Worm (Caenorhabditis elegans) whole organism, early embryonic: ENCODE data around the gene W08G11.3.

Experiments used
- B0310.2 ChIP-seq: sonication (generic microtip); optimal IDR thresholded peaks from 2 replicates; lab custom pipeline; 2016; ENCODE audit warnings: mild to moderate bottlenecking, missing genetic modification characterization, missing compliant biosample characterization
- F13C5.2 ChIP-seq: sonication (generic microtip); optimal IDR thresholded peaks from 2 replicates; lab custom pipeline; 2017; ENCODE audit warnings: mild to moderate bottlenecking, missing genetic modification characterization, inconsistent platforms, missing compliant biosample characterization
- aly-1 ChIP-seq: sonication (generic microtip); optimal IDR thresholded peaks from 2 replicates; lab custom pipeline; 2016; ENCODE audit warnings: missing genetic modification characterization, missing compliant biosample characterization
- ama-1 ChIP-seq: fragments of 150-350 bp; optimal IDR thresholded peaks from 2 replicates; lab custom pipeline; 2014
- ceh-13 ChIP-seq: fragments of 200-800 bp; sonication (Bioruptor generic); optimal IDR thresholded peaks from 2 replicates; lab custom pipeline; 2018; ENCODE audit warnings: mild to moderate bottlenecking, missing genetic modification characterization, missing compliant biosample characterization
- ceh-36 ChIP-seq: sonication (generic microtip); optimal IDR thresholded peaks from 2 replicates; lab custom pipeline; 2016; ENCODE audit warnings: missing genetic modification characterization, inconsistent platforms, missing compliant biosample characterization
- ets-7 ChIP-seq: sonication (generic microtip); optimal IDR thresholded peaks from 2 replicates; lab custom pipeline; 2016; ENCODE audit warnings: missing genotype, missing genetic modification characterization, missing compliant biosample characterization
- flt-1 ChIP-seq: fragments of 200-800 bp; sonication (Bioruptor generic); IDR thresholded peaks from 2 replicates; pipeline ENCODE4 v1.3.6; 2022; ENCODE audit warnings: missing genetic modification characterization, missing compliant biosample characterization
- hmbx-1 ChIP-seq: sonication (generic microtip); optimal IDR thresholded peaks from 2 replicates; lab custom pipeline; 2016; ENCODE audit warnings: mild to moderate bottlenecking, missing genetic modification characterization, missing compliant biosample characterization
- hmg-4 ChIP-seq: fragments of 200-800 bp; sonication (Bioruptor generic); optimal IDR thresholded peaks from 2 replicates; lab custom pipeline; 2018; ENCODE audit warnings: mild to moderate bottlenecking, missing genetic modification characterization, missing compliant biosample characterization
- hnd-1 ChIP-seq: sonication (generic microtip); optimal IDR thresholded peaks from 2 replicates; lab custom pipeline; 2016; ENCODE audit warnings: missing genetic modification characterization, missing compliant biosample characterization
- pes-1 ChIP-seq: fragments of 200-800 bp; sonication (Bioruptor generic); IDR thresholded peaks from 2 replicates; pipeline ENCODE4 v1.3.6; 2022; ENCODE audit warnings: missing genetic modification reagents, missing genetic modification characterization, missing compliant biosample characterization
- scrt-1 ChIP-seq: fragments of 200-800 bp; sonication (Bioruptor generic); IDR thresholded peaks from 2 replicates; pipeline ENCODE4 v1.3.6; 2022; ENCODE audit warnings: missing genetic modification characterization, missing compliant biosample characterization
- sea-1 ChIP-seq: fragments of 200-800 bp; sonication (Bioruptor generic); conservative IDR thresholded peaks from 2 replicates; pipeline ENCODE4 v1.3.6; 2022; ENCODE audit warnings: missing genetic modification characterization, missing compliant biosample characterization
- tbx-11 ChIP-seq: fragments of 200-800 bp; sonication (Bioruptor generic); IDR thresholded peaks from 2 replicates; pipeline ENCODE4 v1.3.6; 2022; ENCODE audit warnings: missing genetic modification characterization, missing compliant biosample characterization
- tbx-37 ChIP-seq: fragments of 200-800 bp; sonication (Bioruptor generic); conservative IDR thresholded peaks from 2 replicates; pipeline ENCODE4 v1.3.6; 2022; ENCODE audit warnings: missing genetic modification reagents, missing genetic modification characterization, missing compliant biosample characterization
- tra-4 ChIP-seq: sonication (generic microtip); optimal IDR thresholded peaks from 2 replicates; lab custom pipeline; 2017; ENCODE audit warnings: missing genetic modification characterization, missing compliant biosample characterization

The W08G11.3 gene

DNA sequence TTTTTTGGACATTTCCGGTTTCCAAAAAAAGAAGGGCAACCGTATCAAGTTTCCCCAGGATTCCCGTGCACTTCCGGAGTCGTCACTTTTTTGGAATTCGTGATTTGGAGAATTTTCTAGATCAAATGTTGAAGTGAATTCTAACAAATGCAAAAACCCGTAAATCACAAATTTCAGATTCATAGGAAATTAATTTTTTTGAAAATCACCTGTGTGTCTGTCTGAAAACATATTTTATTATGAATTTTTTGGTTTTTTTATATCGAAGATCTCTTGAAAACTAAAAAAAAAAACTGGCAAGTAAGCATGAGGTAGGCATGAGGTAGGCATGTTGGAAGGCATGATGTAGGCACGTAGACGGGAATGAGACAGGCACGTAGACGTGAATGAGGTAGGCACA lies 17.4 kb upstream of the W08G11.3 start:
- TF ChIP-seq tbx-37 (GFP tag; lab: Robert Waterston, UW) (no peak), ceh-13 (no peak), tbx-11 (GFP tag; lab: Robert Waterston, UW) (no peak), B0310.2 (tag; lab: Kevin White, UChicago) (no peak), F13C5.2 (tag; lab: Kevin White, UChicago) (no peak), hnd-1 (tag; lab: Kevin White, UChicago) (no peak), ets-7 (tag; lab: Kevin White, UChicago) (no peak), flt-1 (GFP tag; lab: Robert Waterston, UW) (no peak), scrt-1 (GFP tag; lab: Robert Waterston, UW) (no peak)

DNA sequence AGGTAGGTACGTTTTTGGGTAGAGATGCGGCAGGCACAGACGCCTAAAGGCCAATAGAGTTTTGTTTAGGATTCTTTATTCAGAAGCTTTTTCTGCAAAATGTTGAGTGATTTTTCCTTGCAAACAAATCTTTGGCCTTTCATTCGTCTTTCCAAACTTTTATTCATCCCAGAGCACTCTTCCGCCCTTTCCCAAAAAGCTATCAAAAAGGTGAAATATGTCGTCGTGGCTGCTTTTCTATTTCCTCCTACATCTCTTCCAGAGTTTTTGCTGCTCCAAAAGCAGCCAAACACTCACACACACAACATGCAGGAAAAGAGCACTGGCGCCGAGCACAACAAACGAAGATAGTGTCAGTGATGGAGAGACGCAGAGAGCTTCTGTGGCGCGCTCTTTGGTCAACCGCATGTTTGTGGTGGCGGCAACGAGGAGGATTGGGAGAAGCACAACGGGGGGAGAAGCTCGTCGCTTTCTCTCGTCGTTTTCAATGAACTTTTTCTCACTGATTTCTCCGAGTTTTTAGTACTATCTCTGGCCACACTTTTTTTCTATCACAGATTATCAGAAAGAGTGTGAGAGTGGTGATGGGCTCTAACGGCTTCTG lies 16.6 kb upstream of the W08G11.3 start:
- TF ChIP-seq hmg-4 (peak; percentile 13), tbx-37 (GFP tag; lab: Robert Waterston, UW) (no peak), F13C5.2 (tag; lab: Kevin White, UChicago) (no peak), ama-1 (lab: Kevin White, UChicago) (no peak)

DNA sequence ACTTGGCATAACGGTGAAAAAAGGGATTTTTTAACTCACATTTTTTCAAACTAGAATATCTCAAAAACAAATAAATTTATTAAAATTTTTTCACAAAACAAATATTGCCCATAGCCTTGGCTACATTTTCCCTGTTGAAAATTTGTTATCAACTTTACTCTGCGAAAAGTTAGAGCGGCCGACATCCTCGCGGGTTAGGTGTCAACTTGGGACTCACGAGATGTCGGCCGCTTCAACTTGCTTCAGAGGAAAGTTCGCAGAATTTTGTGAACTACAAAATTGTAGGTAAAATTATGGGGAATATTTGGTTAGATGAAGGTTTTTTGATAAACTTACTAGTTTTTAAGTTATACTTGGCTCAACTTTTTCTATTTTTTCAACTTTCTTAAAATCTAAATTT lies 15.7 kb upstream of the W08G11.3 start:
- TF ChIP-seq aly-1: no peak
- TF ChIP-seq F13C5.2 (tag; lab: Kevin White, UChicago): no peak
- TF ChIP-seq ets-7 (tag; lab: Kevin White, UChicago): no peak
- no peak for TF ChIP-seq flt-1 (GFP tag; lab: Robert Waterston, UW)
- TF ChIP-seq hnd-1 (tag; lab: Kevin White, UChicago): no peak
- no peak for TF ChIP-seq hmg-4
- TF ChIP-seq ceh-13: no peak
- TF ChIP-seq B0310.2 (tag; lab: Kevin White, UChicago): no peak
- TF ChIP-seq ceh-36 (tag; lab: Kevin White, UChicago): no peak
- no peak for TF ChIP-seq pes-1 (GFP tag; lab: Robert Waterston, UW)
- no peak for TF ChIP-seq tbx-37 (GFP tag; lab: Robert Waterston, UW)
- TF ChIP-seq scrt-1 (GFP tag; lab: Robert Waterston, UW): no peak
- TF ChIP-seq hmbx-1 (tag; lab: Kevin White, UChicago): no peak
- TF ChIP-seq sea-1 (GFP tag; lab: Robert Waterston, UW): no peak
- no peak for TF ChIP-seq ama-1 (lab: Kevin White, UChicago)

DNA sequence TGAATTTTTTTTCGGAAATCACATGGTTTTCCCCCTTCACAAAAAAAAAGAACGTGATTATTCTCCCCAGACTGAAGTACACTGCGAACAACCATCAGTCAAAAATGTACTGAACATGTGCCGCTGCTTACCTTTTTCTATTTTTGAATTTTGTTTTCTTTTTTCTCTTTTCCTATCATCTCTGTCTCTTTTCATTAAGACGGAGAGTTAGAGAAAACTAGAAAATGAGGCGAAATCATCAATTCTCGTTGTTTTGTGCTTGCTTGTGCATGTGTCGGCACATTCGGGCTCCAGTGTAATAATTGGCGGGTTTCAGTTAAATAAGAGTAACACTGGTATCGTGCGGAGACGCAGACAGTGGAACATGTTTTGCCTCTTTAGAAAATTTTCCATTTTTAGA lies 15.2 kb upstream of the W08G11.3 start:
- TF ChIP-seq scrt-1 (GFP tag; lab: Robert Waterston, UW) (no peak), sea-1 (GFP tag; lab: Robert Waterston, UW) (no peak), tra-4 (tag; lab: Kevin White, UChicago) (no peak), tbx-37 (GFP tag; lab: Robert Waterston, UW) (no peak), ama-1 (lab: Kevin White, UChicago) (no peak), B0310.2 (tag; lab: Kevin White, UChicago) (no peak), flt-1 (GFP tag; lab: Robert Waterston, UW) (no peak), ets-7 (tag; lab: Kevin White, UChicago) (no peak), ceh-13 (no peak), hnd-1 (tag; lab: Kevin White, UChicago) (no peak), pes-1 (GFP tag; lab: Robert Waterston, UW) (no peak), hmg-4 (no peak), F13C5.2 (tag; lab: Kevin White, UChicago) (no peak), hmbx-1 (tag; lab: Kevin White, UChicago) (no peak), aly-1 (no peak), tbx-11 (GFP tag; lab: Robert Waterston, UW) (no peak), ceh-36 (tag; lab: Kevin White, UChicago) (no peak)

DNA sequence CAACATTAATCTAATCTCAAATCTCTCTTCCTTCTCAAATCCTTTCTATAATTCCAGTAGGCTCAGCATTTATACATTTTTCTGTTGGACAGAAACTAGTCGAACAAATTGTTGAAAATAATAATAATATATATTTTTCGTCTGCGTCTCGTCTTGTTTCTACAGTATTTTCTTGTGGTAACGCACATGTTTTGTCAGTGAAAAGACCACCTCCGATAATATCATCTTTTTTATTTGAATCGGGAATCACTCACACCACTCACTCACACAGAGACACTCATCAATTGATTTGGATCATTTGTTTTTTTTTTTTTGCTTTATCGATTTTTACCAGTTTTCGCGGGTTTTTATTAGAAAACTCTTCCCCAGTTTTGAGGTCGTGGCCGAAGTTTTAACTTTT lies 12.8 kb upstream of the W08G11.3 start:
- TF ChIP-seq tra-4 (tag; lab: Kevin White, UChicago) (no peak), ceh-36 (tag; lab: Kevin White, UChicago) (no peak), scrt-1 (GFP tag; lab: Robert Waterston, UW) (no peak), sea-1 (GFP tag; lab: Robert Waterston, UW) (no peak), hnd-1 (tag; lab: Kevin White, UChicago) (no peak), hmg-4 (no peak), ama-1 (lab: Kevin White, UChicago) (no peak), ets-7 (tag; lab: Kevin White, UChicago) (no peak), tbx-11 (GFP tag; lab: Robert Waterston, UW) (no peak), aly-1 (no peak), hmbx-1 (tag; lab: Kevin White, UChicago) (no peak), F13C5.2 (tag; lab: Kevin White, UChicago) (no peak), flt-1 (GFP tag; lab: Robert Waterston, UW) (no peak), B0310.2 (tag; lab: Kevin White, UChicago) (no peak), pes-1 (GFP tag; lab: Robert Waterston, UW) (no peak; the same call in 1 of the 2 replicates), ceh-13 (no peak), tbx-37 (GFP tag; lab: Robert Waterston, UW) (no peak)

DNA sequence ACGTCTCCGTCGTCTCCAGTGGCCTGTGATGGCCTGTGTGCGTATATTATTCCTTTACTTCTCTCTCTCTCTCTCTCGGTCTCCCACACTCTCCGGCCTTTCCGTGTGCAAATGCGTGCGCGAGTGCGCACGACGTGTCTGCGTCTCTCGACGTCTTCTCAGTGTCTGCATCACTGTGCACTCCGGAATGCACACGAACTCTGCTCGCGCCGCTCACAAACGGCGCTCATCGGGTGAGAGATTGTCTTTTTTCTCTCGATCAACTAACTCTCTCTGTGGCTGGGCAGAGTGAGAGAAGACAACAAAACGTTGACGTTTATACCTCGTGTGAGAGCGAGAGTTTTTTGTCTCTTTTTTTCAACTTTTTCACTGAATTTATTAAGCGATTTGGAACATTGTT lies 11.5 kb upstream of the W08G11.3 start:
- TF ChIP-seq F13C5.2 (tag; lab: Kevin White, UChicago) (peak; percentile 43), hmg-4 (peak; percentile 66), tbx-37 (GFP tag; lab: Robert Waterston, UW) (no peak)

DNA sequence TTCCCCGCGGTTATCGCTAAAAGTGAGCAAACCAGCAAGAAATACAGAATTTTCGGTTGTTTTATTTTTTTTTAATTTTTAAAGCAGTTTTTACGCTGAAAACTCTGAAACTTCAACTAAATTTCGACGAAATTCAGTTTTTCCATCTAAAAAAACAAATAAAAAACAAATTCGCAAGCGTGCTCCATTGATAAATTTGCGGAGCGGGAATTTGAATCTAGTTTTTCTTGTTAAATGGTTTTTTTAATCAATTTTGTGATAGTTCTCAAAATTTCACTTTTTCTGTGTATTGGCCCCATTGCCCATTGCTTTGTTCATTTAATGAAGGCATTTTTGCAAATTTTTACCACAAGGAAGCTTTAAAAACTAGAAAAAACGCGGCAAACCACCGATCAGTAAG lies 10.7 kb upstream of the W08G11.3 start:
- TF ChIP-seq pes-1 (GFP tag; lab: Robert Waterston, UW) (no peak), hmbx-1 (tag; lab: Kevin White, UChicago) (no peak), ceh-13 (no peak), scrt-1 (GFP tag; lab: Robert Waterston, UW) (no peak), F13C5.2 (tag; lab: Kevin White, UChicago) (no peak), ceh-36 (tag; lab: Kevin White, UChicago) (no peak), ama-1 (lab: Kevin White, UChicago) (no peak), aly-1 (no peak), tbx-11 (GFP tag; lab: Robert Waterston, UW) (no peak), hnd-1 (tag; lab: Kevin White, UChicago) (no peak), flt-1 (GFP tag; lab: Robert Waterston, UW) (no peak), sea-1 (GFP tag; lab: Robert Waterston, UW) (no peak), tbx-37 (GFP tag; lab: Robert Waterston, UW) (no peak), ets-7 (tag; lab: Kevin White, UChicago) (no peak), tra-4 (tag; lab: Kevin White, UChicago) (no peak), B0310.2 (tag; lab: Kevin White, UChicago) (no peak), hmg-4 (no peak)
